Worm (Caenorhabditis elegans) whole organism, young adult: ENCODE results near the gene C07A9.9.

Experiments
- F22D6.2 ChIP-seq: sonication (generic microtip); optimal IDR thresholded peaks from 2 replicates; lab custom pipeline; 2016; ENCODE audit warnings: mild to moderate bottlenecking, missing genetic modification characterization, missing compliant biosample characterization
- F52B5.7 ChIP-seq: sonication (generic microtip); optimal IDR thresholded peaks from 2 replicates; lab custom pipeline; 2016; ENCODE audit warnings: mild to moderate bottlenecking, missing genetic modification characterization, missing compliant biosample characterization
- bed-1 ChIP-seq: fragments of 200-800 bp; sonication (Bioruptor generic); IDR thresholded peaks from 2 replicates; pipeline ENCODE4 v1.3.6; 2022; ENCODE audit warnings: missing genetic modification reagents, missing genetic modification characterization, missing compliant biosample characterization
- efl-1 ChIP-seq: fragments of 150-350 bp; optimal IDR thresholded peaks from 2 replicates; lab custom pipeline; 2014; ENCODE audit warnings: missing biosample characterization, missing genetic modification reagents, missing genetic modification characterization
- mes-4 ChIP-seq: sonication (generic microtip); optimal IDR thresholded peaks from 2 replicates; lab custom pipeline; 2016; ENCODE audit warnings: missing genotype, missing genetic modification characterization, missing compliant biosample characterization
- nfya-2 ChIP-seq: fragments of 200-800 bp; sonication (Bioruptor generic); IDR thresholded peaks from 2 replicates; pipeline ENCODE4 v1.3.6; 2022; ENCODE audit warnings: missing genetic modification reagents, missing genetic modification characterization, missing compliant biosample characterization
- nhr-120 ChIP-seq: fragments of 200-800 bp; sonication (Bioruptor generic); IDR thresholded peaks from 2 replicates; pipeline ENCODE4 v1.3.6; 2022; ENCODE audit warnings: missing genetic modification characterization, missing compliant biosample characterization
- pha-4 ChIP-seq: fragments of 150-350 bp; sonication (generic microtip); optimal IDR thresholded peaks from 2 replicates; lab custom pipeline; 2014; ENCODE audit warnings: missing biosample characterization, missing genetic modification reagents, missing genetic modification characterization
- sea-2 ChIP-seq: fragments of 200-800 bp; sonication (Bioruptor generic); IDR thresholded peaks from 2 replicates; pipeline ENCODE4 v1.3.6; 2022; ENCODE audit warnings: missing genetic modification characterization, missing compliant biosample characterization
- tlf-1 ChIP-seq: fragments of 200-800 bp; sonication (Bioruptor generic); optimal IDR thresholded peaks from 2 replicates; lab custom pipeline; 2018; ENCODE audit warnings: mild to moderate bottlenecking, missing genetic modification characterization, missing compliant biosample characterization
- unc-130 ChIP-seq: sonication (generic microtip); optimal IDR thresholded peaks from 2 replicates; lab custom pipeline; 2016; ENCODE audit warnings: missing genetic modification reagents, missing genetic modification characterization, missing compliant biosample characterization
- zim-3 ChIP-seq: sonication (generic microtip); optimal IDR thresholded peaks from 2 replicates; lab custom pipeline; 2017; ENCODE audit warnings: mild to moderate bottlenecking, missing genetic modification characterization, moderate library complexity, missing compliant biosample characterization
- ztf-18 ChIP-seq: sonication (generic microtip); optimal IDR thresholded peaks from 2 replicates; lab custom pipeline; 2016; ENCODE audit warnings: missing genotype, mild to moderate bottlenecking, missing genetic modification characterization, missing compliant biosample characterization

ce11 chrIII:9626602-9627001 is 40.8 kb downstream of the C07A9.9 start:
- no peak for TF ChIP-seq nfya-2 (GFP tag; lab: Robert Waterston, UW)
- no peak for TF ChIP-seq efl-1
- no peak for TF ChIP-seq ztf-18 (tag; lab: Kevin White, UChicago)
- TF ChIP-seq pha-4 (tag; lab: Kevin White, UChicago), result no peak
- TF ChIP-seq F22D6.2, result no peak
- TF ChIP-seq sea-2, result no peak
- no peak for TF ChIP-seq bed-1
- no peak for TF ChIP-seq mes-4 (tag; lab: Kevin White, UChicago)
- TF ChIP-seq zim-3 (tag; lab: Kevin White, UChicago), result peak; percentile 50
- TF ChIP-seq unc-130 (GFP tag; lab: Kevin White, UChicago), result no peak
- TF ChIP-seq nhr-120 (GFP tag; lab: Robert Waterston, UW), result no peak
- TF ChIP-seq tlf-1 (GFP tag; lab: Kevin White, UChicago), result no peak
- TF ChIP-seq F52B5.7, result no peak
